Worm (Caenorhabditis elegans) whole organism, L4 larva: Measurements from ENCODE around the gene pqbp-1.1.

ENCODE experiments used
- dpl-1 ChIP-seq: fragments of 150-350 bp; optimal IDR thresholded peaks from 2 replicates; lab custom pipeline; 2014; ENCODE audit warnings: missing biosample characterization, missing genetic modification reagents, missing genetic modification characterization
- jun-1 ChIP-seq: fragments of 150-350 bp; optimal IDR thresholded peaks from 2 replicates; lab custom pipeline; 2014; ENCODE audit warnings: missing biosample characterization, missing genetic modification reagents, missing genetic modification characterization
- mep-1 ChIP-seq: fragments of 150-350 bp; sonication (generic microtip); optimal IDR thresholded peaks from 3 replicates; lab custom pipeline; 2014; ENCODE audit warnings: missing biosample characterization, missing genetic modification characterization
- snpc-4 ChIP-seq: fragments of 150-350 bp; optimal IDR thresholded peaks from 2 replicates; lab custom pipeline; 2014; ENCODE audit warnings: missing biosample characterization, missing genetic modification characterization
- unc-130 ChIP-seq: sonication (generic microtip); optimal IDR thresholded peaks from 2 replicates; lab custom pipeline; 2016; ENCODE audit warnings: missing genetic modification reagents, missing genetic modification characterization, missing compliant biosample characterization
- unc-39 ChIP-seq: sonication (generic microtip); optimal IDR thresholded peaks from 2 replicates; lab custom pipeline; 2017; ENCODE audit warnings: missing biosample characterization, missing genetic modification characterization
- zip-11 ChIP-seq: fragments of 200-800 bp; sonication (Bioruptor generic); IDR thresholded peaks from 2 replicates; pipeline ENCODE4 v1.3.6; 2022; ENCODE audit warnings: missing genetic modification characterization, missing compliant biosample characterization
- ztf-11 ChIP-seq: fragments of 150-350 bp; optimal IDR thresholded peaks from 2 replicates; lab custom pipeline; 2014; ENCODE audit warnings: missing biosample characterization, missing genetic modification characterization

DNA sequence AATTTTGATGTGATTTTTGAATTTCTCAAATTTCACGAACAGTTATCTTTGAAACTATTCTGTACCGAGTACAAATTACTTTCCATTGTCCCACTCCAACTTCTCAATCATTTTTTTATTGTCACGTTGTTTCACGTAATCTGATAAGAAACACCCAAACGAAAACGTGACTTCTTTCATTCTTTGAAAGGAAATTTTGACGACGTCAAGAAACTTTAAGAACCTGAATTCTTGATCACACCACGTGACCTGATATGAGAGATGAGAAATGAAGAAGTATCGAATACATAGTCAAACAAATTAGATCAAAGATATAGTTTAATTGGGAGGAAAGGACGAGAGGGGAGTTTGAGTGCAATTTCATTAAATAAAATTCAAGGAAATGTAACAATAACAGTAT is 48.0 kb upstream of the pqbp-1.1 start:
- TF ChIP-seq snpc-4 (tag; lab: Kevin White, UChicago) (no peak), unc-130 (no peak), unc-39 (tag; lab: Kevin White, UChicago) (no peak), dpl-1 (GFP tag; lab: Kevin White, UChicago) (no peak), ztf-11 (tag; lab: Kevin White, UChicago) (no peak), mep-1 (tag; lab: Kevin White, UChicago) (no peak), zip-11 (GFP tag; lab: Robert Waterston, UW) (no peak), jun-1 (no peak)
